Fruit fly (Drosophila melanogaster) ovary, adult (tissue): ENCODE results near the gene Vm32E.

Experiments used
- CG17801 ChIP-seq: fragments of 200-800 bp; optimal IDR thresholded peaks from 2 replicates; lab custom pipeline; 2019; ENCODE audit warnings: missing biosample characterization, mild to moderate bottlenecking, missing genetic modification characterization, moderate library complexity; ENCODE audit not compliant: partially characterized antibody

Gene Vm32E

dm6 chr2L:11190165-11190564, 18.7 kb upstream of the Vm32E start:
- no peak for TF ChIP-seq CG17801 (GFP tag; lab: Kevin White, UChicago)

dm6 chr2L:11189116-11189449, 17.6 kb upstream of the Vm32E start:
- TF ChIP-seq CG17801 (GFP tag; lab: Kevin White, UChicago) = no peak

- TF ChIP-seq CG17801 (GFP tag; lab: Kevin White, UChicago) = no peak
Observed at dm6 chr2L:11188395-11189115, 17.1 kb upstream of the Vm32E start.

dm6 chr2L:11184144-11184543, 12.7 kb upstream of the Vm32E start:
- TF ChIP-seq CG17801 (GFP tag; lab: Kevin White, UChicago) = no peak

- no peak for TF ChIP-seq CG17801 (GFP tag; lab: Kevin White, UChicago)
Observed at dm6 chr2L:11182610-11183243, 11.3 kb upstream of the Vm32E start.

- TF ChIP-seq CG17801 (GFP tag; lab: Kevin White, UChicago) = no peak
Observed at dm6 chr2L:11182148-11182593, 10.7 kb upstream of the Vm32E start.

- TF ChIP-seq CG17801 (GFP tag; lab: Kevin White, UChicago) = peak; percentile 50
Observed at dm6 chr2L:11178826-11179391, 7.4 kb upstream of the Vm32E start, which contains the start of gene Boh2. Gene Boh2, plus strand, starts transcription at chr2L:11179032.

- TF ChIP-seq CG17801 (GFP tag; lab: Kevin White, UChicago) = no peak
Observed at dm6 chr2L:11178334-11178733, 6.9 kb upstream of the Vm32E start.

- TF ChIP-seq CG17801 (GFP tag; lab: Kevin White, UChicago) = no peak
Observed at dm6 chr2L:11175393-11176258, 4.2 kb upstream of the Vm32E start.

dm6 chr2L:11170549-11170948, 916 bp downstream of the Vm32E start:
- TF ChIP-seq CG17801 (GFP tag; lab: Kevin White, UChicago) = no peak

dm6 chr2L:11169904-11170303, 1.6 kb downstream of the Vm32E start:
- TF ChIP-seq CG17801 (GFP tag; lab: Kevin White, UChicago) = no peak

dm6 chr2L:11168684-11169549, 2.5 kb downstream of the Vm32E start:
- TF ChIP-seq CG17801 (GFP tag; lab: Kevin White, UChicago) = no peak

- no peak for TF ChIP-seq CG17801 (GFP tag; lab: Kevin White, UChicago)
Observed at dm6 chr2L:11167997-11168396, 3.5 kb downstream of the Vm32E start.
